ENCODE assay signal across 3 fruit fly cellular contexts in the genomic region with DNA sequence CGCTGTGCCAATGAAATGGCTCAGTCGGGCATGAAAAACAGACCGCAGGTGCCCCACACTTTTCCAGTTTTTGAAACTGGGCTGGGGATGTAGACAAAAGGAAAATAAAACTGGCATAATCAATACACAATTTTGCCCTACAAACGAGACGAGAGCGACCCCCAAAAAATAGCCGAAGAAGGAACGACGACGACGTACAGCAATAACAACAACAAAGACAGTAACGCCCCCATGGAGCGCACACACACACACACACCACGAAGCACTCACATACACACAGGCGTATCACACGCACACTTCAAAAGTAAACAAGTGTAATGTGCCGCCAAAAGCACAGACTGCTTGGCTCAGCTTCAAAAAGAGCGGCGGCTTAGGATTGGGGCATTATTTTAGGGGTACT.
TF ChIP-seq lines count a peak whose summit lies in the region.

No protein-coding gene starts in this region.

- no peak for TF ChIP-seq CTCF in whole organism, embryonic (GFP tag; optimal IDR thresholded peaks at IDR 0.05; lab: Kevin White, UChicago)

TF ChIP-seq in whole organism, embryonic, 481 proteins besides CTCF, POLR2A, EP300 and RAD21:
- TF ChIP-seq Med (GFP tag; lab: Kevin White, UChicago), result peak; percentile 69
- TF ChIP-seq abd-A (tag; optimal IDR thresholded peaks at IDR 0.05; lab: Kevin White, UChicago), result peak; percentile 62
- no peak for TF ChIP-seq ase (GFP tag; IDR thresholded peaks at IDR 0.05; lab: Robert Waterston, UW)
- peak; percentile 65; the same call in 1 of the 2 replicates for TF ChIP-seq onecut (GFP tag; IDR thresholded peaks at IDR 0.05; lab: Robert Waterston, UW)
- no peak for TF ChIP-seq her (GFP tag; optimal IDR thresholded peaks at IDR 0.05; lab: Kevin White, UChicago)
- peak; percentile 4 for TF ChIP-seq Nf-YC (tag; optimal IDR thresholded peaks at IDR 0.05; lab: Kevin White, UChicago)
- 0 out of 4 replicates have a peak, but pooled peaks have one; percentile 45 for TF ChIP-seq chinmo (GFP tag; IDR thresholded peaks at IDR 0.05; lab: Robert Waterston, UW; ENCODE audit: partially characterized antibody)
- TF ChIP-seq CG11456 (GFP tag; IDR thresholded peaks at IDR 0.05; lab: Robert Waterston, UW), result no peak
- TF ChIP-seq Hey (tag; optimal IDR thresholded peaks at IDR 0.05; lab: Kevin White, UChicago), result peak; percentile 24
- peak; percentile 57 for TF ChIP-seq CG4360 (GFP tag; IDR thresholded peaks at IDR 0.05; lab: Robert Waterston, UW)
- TF ChIP-seq Deaf1 (tag; optimal IDR thresholded peaks at IDR 0.05; lab: Kevin White, UChicago), result peak; percentile 91
- TF ChIP-seq Scr (GFP tag; IDR thresholded peaks at IDR 0.05; lab: Robert Waterston, UW; ENCODE audit: partially characterized antibody), result 0 out of 2 replicates have a peak, but pooled peaks have one; percentile 14
- peak; percentile 49 for TF ChIP-seq sug (tag; optimal IDR thresholded peaks at IDR 0.05; lab: Kevin White, UChicago)
- TF ChIP-seq CG15269 (tag; optimal IDR thresholded peaks at IDR 0.05; lab: Kevin White, UChicago), result no peak
- peak; percentile 71 for TF ChIP-seq cg (GFP tag; optimal IDR thresholded peaks at IDR 0.05; lab: Kevin White, UChicago)
- peak; percentile 52 for TF ChIP-seq CG32767 (GFP tag; IDR thresholded peaks at IDR 0.05; lab: Robert Waterston, UW)

TF ChIP-seq in whole organism, prepupa, 60 proteins besides CTCF, POLR2A, EP300 and RAD21:
- TF ChIP-seq dsx (GFP tag; optimal IDR thresholded peaks at IDR 0.05; lab: Kevin White, UChicago; ENCODE audit: poor library complexity, severe bottlenecking), result no peak
- TF ChIP-seq fkh (GFP tag; optimal IDR thresholded peaks at IDR 0.05; lab: Kevin White, UChicago), result peak; percentile 50

TF ChIP-seq in whole organism, wandering third instar larva, 38 proteins besides CTCF, POLR2A, EP300 and RAD21:
- TF ChIP-seq Hnf4 (GFP tag; optimal IDR thresholded peaks at IDR 0.05; lab: Kevin White, UChicago), result no peak
- peak; percentile 1 for TF ChIP-seq Hr83 (GFP tag; optimal IDR thresholded peaks at IDR 0.05; lab: Kevin White, UChicago; ENCODE audit: poor library complexity, severe bottlenecking)
TF ChIP-seq in whole organism, wandering third instar larva: peak in this region for 1.
